Worm (Caenorhabditis elegans) whole organism, L4/young adult: Measurements from ENCODE around the gene ztf-18.

ENCODE experiments used
- W03F9.2 ChIP-seq: fragments of 150-350 bp; optimal IDR thresholded peaks from 2 replicates; lab custom pipeline; 2014; ENCODE audit warnings: missing biosample characterization, missing genetic modification characterization
- dao-5 ChIP-seq: sonication (generic microtip); optimal IDR thresholded peaks from 2 replicates; lab custom pipeline; 2016; ENCODE audit warnings: missing genotype, missing genetic modification characterization, moderate library complexity, missing compliant biosample characterization
- him-1 ChIP-seq: sonication (generic microtip); optimal IDR thresholded peaks from 2 replicates; lab custom pipeline; 2016; ENCODE audit warnings: missing genotype, missing genetic modification reagents, missing genetic modification characterization, missing compliant biosample characterization

The ztf-18 gene

DNA sequence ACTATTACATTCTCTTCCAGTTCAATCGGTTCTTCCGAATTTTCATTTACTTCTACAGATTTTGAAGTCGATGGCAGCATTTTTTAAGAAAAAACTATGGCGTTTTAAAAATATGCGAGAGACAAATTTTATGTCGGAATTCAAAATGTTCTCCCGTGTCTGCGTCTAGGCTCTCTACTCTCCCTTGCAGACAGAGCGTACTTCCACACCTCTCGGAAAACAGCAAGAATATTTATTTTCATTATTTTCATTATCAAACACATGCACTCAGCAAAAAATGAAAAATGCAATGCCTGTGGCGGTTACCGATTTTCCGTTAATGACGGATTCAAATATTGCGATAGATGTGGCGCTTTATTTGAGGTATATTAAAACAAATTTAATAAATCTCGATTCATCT is at the start of gene ztf-18, which contains the start of gene F23H11.2:
ztf-18 (minus strand) TSS at position 188 of the 400 bp plus-strand sequence.
F23H11.2 (plus strand) TSS at position 223 of the 400 bp plus-strand sequence.
- TF ChIP-seq W03F9.2 (tag; lab: Kevin White, UChicago): no peak
- TF ChIP-seq dao-5 (tag; lab: Kevin White, UChicago): no peak
- TF ChIP-seq him-1 (tag; lab: Kevin White, UChicago): no peak

DNA sequence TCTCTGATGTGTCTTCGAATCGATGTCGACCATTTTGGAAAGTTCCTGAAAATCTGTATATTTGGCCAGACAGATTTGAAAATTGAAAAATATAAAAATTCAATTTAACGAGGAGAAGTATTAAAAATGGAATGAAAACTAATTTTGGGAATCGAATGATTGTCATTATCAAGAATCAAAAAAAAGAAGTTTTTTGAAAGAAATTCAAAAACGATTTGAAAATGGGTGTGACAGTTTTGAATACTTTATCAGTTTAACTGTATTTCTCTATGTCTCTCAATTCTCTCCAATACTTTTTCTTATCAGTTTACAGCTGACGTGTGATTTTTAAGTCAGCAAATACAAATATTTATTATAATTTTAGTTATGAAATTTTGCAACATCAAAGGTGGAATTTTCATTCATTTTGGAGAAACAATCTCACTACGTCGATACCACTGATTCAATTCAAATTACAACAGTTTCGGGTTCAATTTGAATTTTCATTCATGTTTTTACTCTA is 48.0 kb upstream of the ztf-18 start, which contains the start of gene fbxa-59:
fbxa-59 (minus strand) TSS at position 51 of the 502 bp plus-strand sequence.
- TF ChIP-seq him-1 (tag; lab: Kevin White, UChicago): no peak
- no peak for TF ChIP-seq W03F9.2 (tag; lab: Kevin White, UChicago)
- no peak for TF ChIP-seq dao-5 (tag; lab: Kevin White, UChicago)

ce11 chrIII:941958-942357 is 46.4 kb upstream of the ztf-18 start:
- TF ChIP-seq him-1 (tag; lab: Kevin White, UChicago) (no peak), W03F9.2 (tag; lab: Kevin White, UChicago) (no peak), dao-5 (tag; lab: Kevin White, UChicago) (no peak)

ce11 chrIII:938569-938968 is 43.1 kb upstream of the ztf-18 start, which contains the start of gene fbxa-22:
fbxa-22 (plus strand) TSS chrIII:938869.
- TF ChIP-seq him-1 (tag; lab: Kevin White, UChicago) (no peak), dao-5 (tag; lab: Kevin White, UChicago) (no peak), W03F9.2 (tag; lab: Kevin White, UChicago) (no peak)

ce11 chrIII:937961-938360 is 42.4 kb upstream of the ztf-18 start, which contains the start of gene fbxa-56:
fbxa-56 (minus strand) TSS chrIII:938061.
- no peak for TF ChIP-seq him-1 (tag; lab: Kevin White, UChicago)
- TF ChIP-seq dao-5 (tag; lab: Kevin White, UChicago): no peak
- TF ChIP-seq W03F9.2 (tag; lab: Kevin White, UChicago): no peak

- TF ChIP-seq W03F9.2 (tag; lab: Kevin White, UChicago) (no peak), him-1 (tag; lab: Kevin White, UChicago) (no peak), dao-5 (tag; lab: Kevin White, UChicago) (no peak)
These were observed 40.6 kb upstream of the ztf-18 start, which contains the start of gene fbxa-55 for ce11 chrIII:936037-936507. fbxa-55 (minus strand) TSS chrIII:936087.

- peak; percentile 29 for TF ChIP-seq dao-5 (tag; lab: Kevin White, UChicago)
These were observed 35.9 kb upstream of the ztf-18 start for ce11 chrIII:931405-931804.

- TF ChIP-seq him-1 (tag; lab: Kevin White, UChicago) (no peak), W03F9.2 (tag; lab: Kevin White, UChicago) (no peak), dao-5 (tag; lab: Kevin White, UChicago) (no peak)
These were observed 30.7 kb upstream of the ztf-18 start, which contains the start of gene pef-1 for ce11 chrIII:926216-926615. pef-1 (minus strand) TSS chrIII:926316.

- TF ChIP-seq him-1 (tag; lab: Kevin White, UChicago) (no peak), W03F9.2 (tag; lab: Kevin White, UChicago) (no peak)
These were observed 23.8 kb upstream of the ztf-18 start, which contains the start of gene F23H11.7 for ce11 chrIII:919322-919721. F23H11.7 (minus strand) TSS chrIII:919422.

- TF ChIP-seq W03F9.2 (tag; lab: Kevin White, UChicago) (no peak), him-1 (tag; lab: Kevin White, UChicago) (no peak), dao-5 (tag; lab: Kevin White, UChicago) (no peak)
These were observed 21.4 kb upstream of the ztf-18 start, which contains the start of gene idpp-13 for ce11 chrIII:916897-917296. idpp-13 (minus strand) TSS chrIII:916997.

- TF ChIP-seq W03F9.2 (tag; lab: Kevin White, UChicago) (no peak), dao-5 (tag; lab: Kevin White, UChicago) (no peak), him-1 (tag; lab: Kevin White, UChicago) (no peak)
These were observed 15.2 kb upstream of the ztf-18 start, which contains the start of the genes F23H11.5 and bra-2 for ce11 chrIII:910540-911311. F23H11.5 (minus strand) TSS chrIII:910590. bra-2 (plus strand) TSS chrIII:911261.

ce11 chrIII:909540-909939 is 14.0 kb upstream of the ztf-18 start, which contains the start of gene crls-1:
crls-1 (minus strand) TSS chrIII:909902.
- TF ChIP-seq him-1 (tag; lab: Kevin White, UChicago) (no peak), W03F9.2 (tag; lab: Kevin White, UChicago) (no peak), dao-5 (tag; lab: Kevin White, UChicago) (no peak)

- TF ChIP-seq W03F9.2 (tag; lab: Kevin White, UChicago) (no peak), him-1 (tag; lab: Kevin White, UChicago) (no peak), dao-5 (tag; lab: Kevin White, UChicago) (no peak)
These were observed 12.5 kb upstream of the ztf-18 start for ce11 chrIII:907990-908389.
